Worm (Caenorhabditis elegans) whole organism, L3 larva: ENCODE results near the gene T23F2.2.

Experiments
- ZK546.5 ChIP-seq: sonication (generic microtip); optimal IDR thresholded peaks from 2 replicates; lab custom pipeline; 2017; ENCODE audit warnings: missing biosample characterization, missing genetic modification characterization
- aly-2 ChIP-seq: fragments of 150-350 bp; optimal IDR thresholded peaks from 2 replicates; lab custom pipeline; 2014; ENCODE audit warnings: missing biosample characterization, missing genetic modification characterization
- ama-1 ChIP-seq: fragments of 150-350 bp; optimal IDR thresholded peaks from 2 replicates; lab custom pipeline; 2018
- ceh-82 ChIP-seq: fragments of 150-350 bp; optimal IDR thresholded peaks from 2 replicates; lab custom pipeline; 2014; ENCODE audit warnings: missing biosample characterization, missing genetic modification characterization
- ceh-9 ChIP-seq: sonication (generic microtip); optimal IDR thresholded peaks from 2 replicates; lab custom pipeline; 2018; ENCODE audit warnings: missing biosample characterization, missing genetic modification characterization
- daf-12 ChIP-seq: fragments of 150-350 bp; optimal IDR thresholded peaks from 2 replicates; lab custom pipeline; 2014; ENCODE audit warnings: missing biosample characterization, missing genetic modification reagents, missing genetic modification characterization
- egl-27 ChIP-seq: sonication (generic microtip); optimal IDR thresholded peaks from 4 replicates; lab custom pipeline; 2017; ENCODE audit warnings: missing biosample characterization, missing genetic modification reagents, missing genetic modification characterization
- egl-5 ChIP-seq: fragments of 150-350 bp; optimal IDR thresholded peaks from 2 replicates; lab custom pipeline; 2017; ENCODE audit warnings: missing biosample characterization, missing genetic modification reagents, missing genetic modification characterization, inconsistent platforms
- elt-1 ChIP-seq: fragments of 150-350 bp; optimal IDR thresholded peaks from 2 replicates; lab custom pipeline; 2014; ENCODE audit warnings: missing biosample characterization, missing genetic modification characterization
- elt-2 ChIP-seq: sonication (generic microtip); optimal IDR thresholded peaks from 2 replicates; lab custom pipeline; 2016; ENCODE audit warnings: missing genetic modification reagents, mild to moderate bottlenecking, missing genetic modification characterization, missing compliant biosample characterization
- elt-3 ChIP-seq, 3 experiments: fragments of 150-350 bp in 1 of 3; sonication (generic microtip) in 2 of 3; optimal IDR thresholded peaks; 2 replicates in 2 of 3; 4 replicates in 1 of 3; lab custom pipeline; 2014 to 2017; ENCODE audit warnings: missing biosample characterization in 3 of 3, missing genetic modification characterization in 3 of 3
- eor-1 ChIP-seq, 2 experiments: fragments of 150-350 bp; optimal IDR thresholded peaks; 2 replicates each; lab custom pipeline; 2014 to 2018; ENCODE audit warnings: missing biosample characterization in 2 of 2, missing genetic modification characterization in 2 of 2
- fkh-10 ChIP-seq: sonication (generic microtip); optimal IDR thresholded peaks from 2 replicates; lab custom pipeline; 2017; ENCODE audit warnings: missing biosample characterization, missing genetic modification reagents, missing genetic modification characterization
- fkh-2 ChIP-seq: fragments of 150-350 bp; optimal IDR thresholded peaks from 2 replicates; lab custom pipeline; 2014; ENCODE audit warnings: missing biosample characterization, missing genetic modification reagents, missing genetic modification characterization
- hmg-11 ChIP-seq: sonication (generic microtip); optimal IDR thresholded peaks from 2 replicates; lab custom pipeline; 2016; ENCODE audit warnings: missing genetic modification characterization, missing compliant biosample characterization
- jun-1 ChIP-seq: fragments of 150-350 bp; optimal IDR thresholded peaks from 2 replicates; lab custom pipeline; 2014; ENCODE audit warnings: missing biosample characterization, missing genetic modification reagents, missing genetic modification characterization
- lin-15B ChIP-seq: fragments of 150-350 bp; optimal IDR thresholded peaks from 2 replicates; lab custom pipeline; 2014; ENCODE audit warnings: missing biosample characterization, missing genetic modification characterization
- lin-39 ChIP-seq: fragments of 150-350 bp; optimal IDR thresholded peaks from 2 replicates; lab custom pipeline; 2018; ENCODE audit warnings: missing biosample characterization, missing genetic modification reagents, missing genetic modification characterization
- lsy-12 ChIP-seq: sonication (generic microtip); optimal IDR thresholded peaks from 2 replicates; lab custom pipeline; 2016; ENCODE audit warnings: mild to moderate bottlenecking, missing genetic modification characterization, missing compliant biosample characterization
- mdl-1 ChIP-seq: fragments of 150-350 bp; optimal IDR thresholded peaks from 2 replicates; lab custom pipeline; 2014; ENCODE audit warnings: missing biosample characterization, missing genetic modification characterization
- mml-1 ChIP-seq: fragments of 150-350 bp; sonication (generic microtip); optimal IDR thresholded peaks from 3 replicates; lab custom pipeline; 2014; ENCODE audit warnings: missing biosample characterization, missing genetic modification characterization
- nhr-11 ChIP-seq: fragments of 150-350 bp; optimal IDR thresholded peaks from 2 replicates; lab custom pipeline; 2014; ENCODE audit warnings: missing biosample characterization, missing genetic modification characterization
- nhr-12 ChIP-seq: fragments of 150-350 bp; optimal IDR thresholded peaks from 2 replicates; lab custom pipeline; 2014; ENCODE audit warnings: missing biosample characterization, missing genetic modification characterization
- nhr-25 ChIP-seq: sonication (generic microtip); optimal IDR thresholded peaks from 2 replicates; lab custom pipeline; 2017; ENCODE audit warnings: missing biosample characterization, missing genetic modification characterization
- nhr-28 ChIP-seq: fragments of 150-350 bp; optimal IDR thresholded peaks from 2 replicates; lab custom pipeline; 2014; ENCODE audit warnings: missing biosample characterization, missing genetic modification characterization
- nhr-67 ChIP-seq: fragments of 150-350 bp; optimal IDR thresholded peaks from 2 replicates; lab custom pipeline; 2014; ENCODE audit warnings: missing biosample characterization, missing genetic modification characterization
- nhr-76 ChIP-seq: fragments of 150-350 bp; sonication (generic microtip); optimal IDR thresholded peaks from 5 replicates; lab custom pipeline; 2014; ENCODE audit warnings: missing biosample characterization, missing genetic modification characterization
- nhr-77 ChIP-seq: fragments of 150-350 bp; optimal IDR thresholded peaks from 2 replicates; lab custom pipeline; 2014; ENCODE audit warnings: missing biosample characterization, missing genetic modification characterization
- pha-4 ChIP-seq: fragments of 150-350 bp; optimal IDR thresholded peaks from 2 replicates; lab custom pipeline; 2014; ENCODE audit warnings: missing biosample characterization, missing genetic modification reagents, missing genetic modification characterization
- pqm-1 ChIP-seq: fragments of 150-350 bp; optimal IDR thresholded peaks from 2 replicates; lab custom pipeline; 2017; ENCODE audit warnings: missing biosample characterization, missing genetic modification characterization, inconsistent platforms
- sea-2 ChIP-seq: fragments of 150-350 bp; sonication (generic microtip); optimal IDR thresholded peaks from 4 replicates; lab custom pipeline; 2014; ENCODE audit warnings: missing biosample characterization, missing genetic modification reagents, missing genetic modification characterization
- snpc-4 ChIP-seq: fragments of 150-350 bp; optimal IDR thresholded peaks from 2 replicates; lab custom pipeline; 2014; ENCODE audit warnings: missing biosample characterization, missing genetic modification characterization
- tbx-2 ChIP-seq: sonication (generic microtip); optimal IDR thresholded peaks from 2 replicates; lab custom pipeline; 2016; ENCODE audit warnings: mild to moderate bottlenecking, missing genetic modification characterization, missing compliant biosample characterization
- unc-39 ChIP-seq: sonication (generic microtip); optimal IDR thresholded peaks from 4 replicates; lab custom pipeline; 2017; ENCODE audit warnings: missing biosample characterization, missing genetic modification characterization
- unc-62 ChIP-seq: fragments of 150-350 bp; sonication (generic microtip); optimal IDR thresholded peaks from 4 replicates; lab custom pipeline; 2014; ENCODE audit warnings: missing biosample characterization, missing genetic modification reagents, missing genetic modification characterization
- ztf-4 ChIP-seq: fragments of 150-350 bp; optimal IDR thresholded peaks from 2 replicates; lab custom pipeline; 2014; ENCODE audit warnings: missing biosample characterization, missing genetic modification characterization

The T23F2.2 gene

DNA sequence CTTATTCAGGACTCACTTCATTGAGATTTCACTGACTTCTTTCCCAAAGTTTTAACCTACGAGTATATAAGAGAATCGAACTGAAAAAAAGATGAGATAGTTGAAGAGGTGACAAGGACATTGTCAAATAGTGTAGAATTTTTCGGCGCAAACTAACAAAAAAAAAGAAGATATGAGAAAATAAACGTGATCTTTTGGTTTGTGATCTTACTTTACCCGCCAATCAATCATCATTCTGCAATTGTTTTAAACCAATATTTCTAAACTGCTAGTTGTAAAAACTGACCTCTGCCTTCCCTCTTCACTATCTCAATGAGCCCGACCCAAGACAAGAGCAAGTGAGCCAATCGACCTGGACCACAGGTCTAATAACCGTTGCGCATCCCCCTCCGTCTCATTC, 38.9 kb downstream of the T23F2.2 start:
- TF ChIP-seq mml-1 (tag; lab: Kevin White, UChicago) (no peak), ztf-4 (tag; lab: Kevin White, UChicago) (no peak), unc-62 (GFP tag; lab: Kevin White, UChicago) (no peak), mdl-1 (tag; lab: Kevin White, UChicago) (no peak), lin-39 (no peak), aly-2 (tag; lab: Kevin White, UChicago) (no peak), lsy-12 (tag; lab: Kevin White, UChicago) (no peak), unc-39 (no peak), elt-2 (no peak), egl-5 (no peak), pha-4 (tag; lab: Kevin White, UChicago) (no peak), nhr-11 (no peak), nhr-28 (no peak)

DNA sequence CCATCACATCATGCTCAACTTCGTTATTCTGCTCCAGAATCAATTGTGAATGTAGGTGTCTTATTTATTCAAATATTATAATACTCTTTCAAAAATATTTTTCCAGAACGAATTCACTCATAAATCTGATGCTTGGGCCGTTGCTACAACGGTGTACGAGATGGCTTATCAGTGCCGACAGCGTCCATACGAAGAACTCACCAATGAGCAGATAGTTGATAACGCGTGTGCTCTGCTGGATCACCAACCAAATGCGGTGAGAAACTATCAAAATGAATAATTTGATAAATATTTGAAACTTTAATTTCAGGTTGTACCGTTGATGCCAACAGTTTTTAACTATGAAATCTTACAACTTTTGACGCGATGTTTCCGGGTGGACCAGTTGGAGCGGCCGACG, 39.4 kb downstream of the T23F2.2 start:
- TF ChIP-seq pqm-1 (peak; percentile 37), elt-2 (peak; percentile 82), snpc-4 (tag; lab: Kevin White, UChicago) (no peak)

DNA sequence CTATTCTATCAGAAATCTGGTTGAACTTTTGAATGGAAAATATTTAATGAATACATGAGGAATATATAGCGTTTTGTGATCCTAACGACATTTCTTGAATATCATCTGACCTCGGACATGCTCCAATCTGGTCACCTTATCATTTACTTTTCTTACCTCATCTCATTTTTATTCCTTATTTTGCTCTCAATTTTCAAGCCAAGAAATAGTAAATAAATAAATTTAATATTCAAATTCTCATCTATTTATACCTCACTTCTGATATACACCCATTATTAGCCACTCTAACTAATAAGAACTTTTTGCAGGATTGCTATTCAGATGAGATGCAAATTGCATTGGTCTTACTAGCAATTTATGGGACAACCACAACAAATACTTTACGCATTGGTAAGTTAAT, 44.1 kb downstream of the T23F2.2 start, which contains the start of gene ddr-1:
TSS of gene ddr-1 (plus strand) at position 301 of the 400 bp plus-strand sequence.
- no peak for TF ChIP-seq fkh-10
- TF ChIP-seq nhr-11, result no peak
- TF ChIP-seq egl-27 (tag; lab: Kevin White, UChicago), result no peak
- no peak for TF ChIP-seq nhr-25 (tag; lab: Kevin White, UChicago)
- no peak for TF ChIP-seq nhr-67 (tag; lab: Kevin White, UChicago)
- TF ChIP-seq hmg-11 (tag; lab: Kevin White, UChicago), result no peak
- no peak for TF ChIP-seq pha-4 (tag; lab: Kevin White, UChicago)
- no peak for TF ChIP-seq jun-1 (tag; lab: Kevin White, UChicago)
- TF ChIP-seq lin-15B (tag; lab: Kevin White, UChicago), result no peak
- no peak for TF ChIP-seq ceh-9 (tag; lab: Kevin White, UChicago)
- TF ChIP-seq lsy-12 (tag; lab: Kevin White, UChicago), result no peak
- no peak for TF ChIP-seq mml-1 (tag; lab: Kevin White, UChicago)
- TF ChIP-seq lin-39, result no peak
- TF ChIP-seq pqm-1, result no peak

DNA sequence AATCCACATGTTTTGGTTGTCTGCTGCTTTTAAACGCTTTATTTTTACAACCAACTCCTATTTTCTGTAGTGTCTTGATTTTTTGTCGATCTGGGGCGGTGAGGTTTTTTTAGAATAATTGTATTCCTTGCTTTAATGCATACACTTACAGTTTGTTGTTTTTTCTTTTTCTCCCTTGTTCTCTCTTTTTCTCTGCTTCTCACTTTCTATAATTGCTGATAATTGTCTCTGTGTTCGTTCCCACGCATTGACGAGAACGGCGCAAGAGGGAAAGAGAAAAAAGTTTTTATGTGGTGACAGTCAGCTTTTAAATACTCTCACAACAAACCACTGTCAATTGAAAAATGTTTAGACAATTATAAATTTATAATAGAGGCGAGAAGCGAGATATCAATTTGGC, 46.3 kb downstream of the T23F2.2 start:
- TF ChIP-seq elt-2 (peak; percentile 31), pha-4 (tag; lab: Kevin White, UChicago) (no peak)

DNA sequence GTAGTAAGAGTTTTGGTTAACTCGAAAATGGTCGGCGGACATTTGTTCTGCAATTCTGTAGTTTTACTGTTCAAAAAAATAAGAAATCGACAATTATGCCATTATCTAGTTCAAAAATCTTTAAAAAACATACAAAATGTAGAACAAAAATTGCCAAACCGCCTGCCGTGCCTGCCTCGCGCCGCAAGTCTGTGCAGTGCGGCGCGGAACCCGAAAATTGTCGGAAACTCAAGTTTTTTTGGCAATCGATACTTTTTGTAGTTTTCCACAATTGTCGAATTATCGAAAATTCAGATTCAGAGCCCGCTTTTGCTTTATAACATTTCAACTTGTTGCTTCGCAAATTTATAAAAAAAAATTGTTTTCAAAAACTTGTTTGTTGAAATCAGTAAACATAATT, 47.0 kb downstream of the T23F2.2 start:
- no peak for TF ChIP-seq mdl-1 (tag; lab: Kevin White, UChicago)
- TF ChIP-seq nhr-28, result no peak
- no peak for TF ChIP-seq nhr-12 (tag; lab: Kevin White, UChicago)
- TF ChIP-seq tbx-2, result no peak
- TF ChIP-seq nhr-67 (tag; lab: Kevin White, UChicago), result no peak
- TF ChIP-seq ama-1 (lab: Kevin White, UChicago), result no peak
- TF ChIP-seq nhr-76 (tag; lab: Kevin White, UChicago), result no peak
- no peak for TF ChIP-seq unc-39
- no peak for TF ChIP-seq ceh-9 (tag; lab: Kevin White, UChicago)
- TF ChIP-seq daf-12 (tag; lab: Kevin White, UChicago), result no peak
- TF ChIP-seq lin-39, result no peak
- TF ChIP-seq ceh-82 (tag; lab: Kevin White, UChicago), result no peak
- TF ChIP-seq eor-1 (tag; optimal IDR thresholded peaks at IDR 0.05; lab: Kevin White, UChicago), result no peak
- no peak for TF ChIP-seq hmg-11 (tag; lab: Kevin White, UChicago)
- no peak for TF ChIP-seq egl-27 (tag; lab: Kevin White, UChicago)
- no peak for TF ChIP-seq sea-2 (GFP tag; lab: Kevin White, UChicago)
- TF ChIP-seq snpc-4 (tag; lab: Kevin White, UChicago), result no peak
- TF ChIP-seq fkh-10, result no peak
- no peak for TF ChIP-seq elt-3 (tag; optimal IDR thresholded peaks at IDR 0.05; lab: Kevin White, UChicago)
- no peak for TF ChIP-seq lin-15B (tag; lab: Kevin White, UChicago)

DNA sequence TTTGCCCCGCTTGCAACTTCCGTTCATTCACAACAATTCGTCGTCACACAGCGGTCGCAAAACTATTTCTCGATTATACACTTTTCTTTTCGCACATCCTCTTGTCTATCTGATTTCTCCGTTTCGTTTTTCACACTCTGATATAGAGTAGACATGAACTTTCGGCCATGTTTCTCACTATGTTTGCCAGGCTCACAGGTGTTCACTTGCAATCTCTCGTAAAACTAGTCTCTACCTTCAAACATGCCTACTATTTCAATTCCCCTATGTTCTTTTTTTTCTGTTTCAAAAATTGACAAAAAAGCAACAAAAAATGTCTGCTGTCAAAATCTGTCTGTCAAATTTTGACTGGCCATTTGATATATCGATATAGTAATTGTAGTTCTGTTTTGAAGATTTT, 47.9 kb downstream of the T23F2.2 start:
- TF ChIP-seq ama-1 (lab: Kevin White, UChicago) (no peak), ZK546.5 (no peak), elt-1 (no peak), sea-2 (GFP tag; lab: Kevin White, UChicago) (no peak), pqm-1 (no peak), fkh-2 (tag; lab: Kevin White, UChicago) (no peak), lin-39 (no peak), nhr-77 (tag; lab: Kevin White, UChicago) (no peak), aly-2 (tag; lab: Kevin White, UChicago) (no peak), nhr-25 (tag; lab: Kevin White, UChicago) (no peak), daf-12 (tag; lab: Kevin White, UChicago) (no peak), elt-2 (no peak)
